Fruit fly (Drosophila melanogaster): ENCODE measurements around the gene CG7368.

CG7368 gene

DNA sequence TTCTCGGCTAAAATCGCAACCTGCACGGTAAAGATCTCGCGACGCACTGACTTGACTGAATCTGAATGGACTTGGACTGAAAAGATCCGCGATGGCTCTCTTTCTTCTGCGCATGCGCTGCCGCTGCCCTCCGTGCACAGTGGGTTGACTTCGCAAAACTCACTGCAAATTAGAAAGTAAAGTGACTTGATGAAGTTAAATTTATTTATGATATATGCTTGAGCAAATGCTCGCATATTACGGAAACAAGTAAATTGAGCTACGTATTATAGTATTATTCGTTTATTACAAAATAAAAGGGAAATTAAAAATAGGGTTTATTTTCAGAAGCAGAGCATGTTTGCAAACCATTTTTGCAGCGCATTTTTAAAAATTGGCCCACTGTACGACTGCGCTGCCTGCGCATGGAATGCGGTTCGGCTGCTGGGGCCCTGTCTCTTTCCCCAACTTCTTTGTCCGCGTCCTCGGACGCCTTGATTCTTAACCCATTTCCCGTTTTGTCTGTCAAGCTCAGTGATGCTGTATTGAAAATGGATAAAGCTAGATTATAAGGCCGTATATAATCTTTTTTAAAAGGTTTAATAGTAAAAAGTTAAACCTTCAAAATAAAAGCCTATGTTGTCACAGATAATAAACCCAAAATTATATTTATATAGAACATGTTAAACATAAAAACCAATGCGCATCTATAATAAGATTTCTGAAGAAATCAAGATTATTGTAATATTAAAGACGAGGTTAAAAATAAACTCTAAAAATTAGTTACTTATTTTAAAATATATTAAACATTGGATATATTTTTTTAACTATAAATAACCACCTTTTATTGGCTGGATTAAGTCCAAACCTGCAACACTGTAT is 9.1 kb upstream of the CG7368 start, which contains the start of gene rt (continued):
- TF ChIP-seq CG12391 (tag; optimal IDR thresholded peaks at IDR 0.05) = peak; percentile 59
- TF ChIP-seq salm (tag; optimal IDR thresholded peaks at IDR 0.05) = peak; percentile 29
- TF ChIP-seq C15 (GFP tag; IDR thresholded peaks at IDR 0.05) = no peak
- no peak for TF ChIP-seq Abd-B (GFP tag; optimal IDR thresholded peaks at IDR 0.05)
- TF ChIP-seq CG13894 (tag; optimal IDR thresholded peaks at IDR 0.05) = no peak
- no peak for TF ChIP-seq TFAM (GFP tag; optimal IDR thresholded peaks at IDR 0.05)
- peak; percentile 36; the same call in 1 of the 2 replicates for TF ChIP-seq CG3847 (GFP tag; IDR thresholded peaks at IDR 0.05)
- no peak for TF ChIP-seq vnd (GFP tag; IDR thresholded peaks at IDR 0.05; ENCODE audit: partially characterized antibody)
- peak; percentile 84 for TF ChIP-seq CG2712 (tag; optimal IDR thresholded peaks at IDR 0.05)
- TF ChIP-seq slp2 (GFP tag; optimal IDR thresholded peaks at IDR 0.05) = no peak
- TF ChIP-seq CrebB (tag; optimal IDR thresholded peaks at IDR 0.05) = no peak
- TF ChIP-seq ewg (GFP tag; optimal IDR thresholded peaks at IDR 0.05) = peak; percentile 72
- TF ChIP-seq CG1529 (GFP tag; optimal IDR thresholded peaks at IDR 0.05) = peak; percentile 56
- TF ChIP-seq zf30C (GFP tag; optimal IDR thresholded peaks at IDR 0.05) = no peak
- peak; percentile 14 for TF ChIP-seq CG12071 (GFP tag; optimal IDR thresholded peaks at IDR 0.05)
- no peak for TF ChIP-seq mirr (GFP tag; optimal IDR thresholded peaks at IDR 0.05)
- TF ChIP-seq CG12236 (GFP tag; optimal IDR thresholded peaks at IDR 0.05) = no peak
- no peak for TF ChIP-seq CG15479 (GFP tag; optimal IDR thresholded peaks at IDR 0.05)
- no peak for TF ChIP-seq CG2129 (GFP tag; IDR thresholded peaks at IDR 0.05; ENCODE audit: partially characterized antibody)
- TF ChIP-seq CG7786 (GFP tag; optimal IDR thresholded peaks at IDR 0.05) = no peak
- no peak for TF ChIP-seq CG8765 (GFP tag; IDR thresholded peaks at IDR 0.05)
- peak in 1 of 2 experiments; percentile 40 for TF ChIP-seq dpn (GFP tag; optimal IDR thresholded peaks at IDR 0.05)
- no peak for TF ChIP-seq Sin3A (optimal IDR thresholded peaks at IDR 0.05)
- TF ChIP-seq eve (GFP tag; optimal IDR thresholded peaks at IDR 0.05) = no peak
- no peak for TF ChIP-seq Camta (GFP tag; optimal IDR thresholded peaks at IDR 0.05)
- peak; percentile 9 for TF ChIP-seq psq (GFP tag; optimal IDR thresholded peaks at IDR 0.05)
- no peak for TF ChIP-seq CG12104 (GFP tag; optimal IDR thresholded peaks at IDR 0.05)
- TF ChIP-seq cas (GFP tag; IDR thresholded peaks at IDR 0.05) = no peak
- peak; percentile 3 for TF ChIP-seq CG10274 (GFP tag; optimal IDR thresholded peaks at IDR 0.05)
- no peak for TF ChIP-seq insv (GFP tag; optimal IDR thresholded peaks at IDR 0.05)
- TF ChIP-seq maf-S (GFP tag; optimal IDR thresholded peaks at IDR 0.05) = no peak
- no peak for TF ChIP-seq Elba2 (GFP tag; optimal IDR thresholded peaks at IDR 0.05)
- no peak for TF ChIP-seq pb (GFP tag; optimal IDR thresholded peaks at IDR 0.05)
- TF ChIP-seq inv (GFP tag; IDR thresholded peaks at IDR 0.05; ENCODE audit: partially characterized antibody) = no peak
- TF ChIP-seq BtbVII (GFP tag; optimal IDR thresholded peaks at IDR 0.05) = no peak
- 0 out of 2 replicates have a peak, but pooled peaks have one; percentile 51 for TF ChIP-seq E2f1 (GFP tag; IDR thresholded peaks at IDR 0.05)
- TF ChIP-seq CG17612 (GFP tag; IDR thresholded peaks at IDR 0.05) = no peak
- TF ChIP-seq CG33557 (GFP tag; optimal IDR thresholded peaks at IDR 0.05) = peak; percentile 80
- TF ChIP-seq org-1 (GFP tag; optimal IDR thresholded peaks at IDR 0.05) = peak; percentile 46
- TF ChIP-seq CG16813 (GFP tag; IDR thresholded peaks at IDR 0.05; ENCODE audit: partially characterized antibody) = no peak
- peak; percentile 1 for TF ChIP-seq cwo (GFP tag; optimal IDR thresholded peaks at IDR 0.05)
- TF ChIP-seq CG15073 (GFP tag; optimal IDR thresholded peaks at IDR 0.05) = no peak
- peak; percentile 69 for TF ChIP-seq Sox100B (GFP tag; optimal IDR thresholded peaks at IDR 0.05)
- TF ChIP-seq CG16815 (GFP tag; optimal IDR thresholded peaks at IDR 0.05) = peak; percentile 56
- peak; percentile 43; the same call in 1 of the 2 replicates for TF ChIP-seq HLH3B (GFP tag; IDR thresholded peaks at IDR 0.05)
- 0 out of 2 replicates have a peak, but pooled peaks have one; percentile 27 for TF ChIP-seq CG32772 (GFP tag; IDR thresholded peaks at IDR 0.05)
- TF ChIP-seq CG9215 (GFP tag; IDR thresholded peaks at IDR 0.05) = no peak
- no peak for TF ChIP-seq CG10543 (GFP tag; optimal IDR thresholded peaks at IDR 0.05)
- no peak for TF ChIP-seq pho (GFP tag; optimal IDR thresholded peaks at IDR 0.05)

All from whole organism, embryonic.